Worm (Caenorhabditis elegans) whole organism, L1 larva: ENCODE measurements around the gene nhr-131.

Experiments
- ceh-8 ChIP-seq: fragments of 200-800 bp; sonication (Bioruptor generic); optimal IDR thresholded peaks from 2 replicates; lab custom pipeline; 2018; ENCODE audit warnings: mild to moderate bottlenecking, missing genetic modification characterization, moderate library complexity, missing compliant biosample characterization
- ces-1 ChIP-seq: fragments of 150-350 bp; optimal IDR thresholded peaks from 2 replicates; lab custom pipeline; 2014; ENCODE audit warnings: missing biosample characterization, missing genetic modification reagents, missing genetic modification characterization
- dpl-1 ChIP-seq, 3 experiments: fragments of 150-350 bp in 2 of 3; sonication (generic microtip) in 1 of 3; optimal IDR thresholded peaks; 2 replicates each; lab custom pipeline; 2014 to 2017; ENCODE audit warnings: missing biosample characterization in 3 of 3, missing genetic modification characterization in 3 of 3, missing genetic modification reagents in 3 of 3
- efl-1 ChIP-seq, 4 experiments: fragments of 150-350 bp; optimal IDR thresholded peaks in 3 of 4; peaks in 1 of 4; 1 replicate in 1 of 4; 2 replicates in 3 of 4; lab custom pipeline; 2014; ENCODE audit warnings: missing biosample characterization in 2 of 4, missing genetic modification characterization in 2 of 4, missing genetic modification reagents in 2 of 4
- elt-2 ChIP-seq: sonication (generic microtip); optimal IDR thresholded peaks from 2 replicates; lab custom pipeline; 2016; ENCODE audit warnings: missing genetic modification characterization, mild to moderate bottlenecking, inconsistent platforms, missing compliant biosample characterization, missing genetic modification reagents
- fkh-4 ChIP-seq: sonication (generic microtip); optimal IDR thresholded peaks from 2 replicates; lab custom pipeline; 2016; ENCODE audit warnings: missing compliant biosample characterization, missing genetic modification characterization, borderline replicate concordance
- fkh-8 ChIP-seq: sonication (generic microtip); optimal IDR thresholded peaks from 2 replicates; lab custom pipeline; 2016; ENCODE audit warnings: mild to moderate bottlenecking, missing genetic modification characterization, missing compliant biosample characterization
- fos-1 ChIP-seq: fragments of 150-350 bp; optimal IDR thresholded peaks from 2 replicates; lab custom pipeline; 2014; ENCODE audit warnings: missing biosample characterization, missing genetic modification characterization
- hlh-4 ChIP-seq: sonication (generic microtip); optimal IDR thresholded peaks from 2 replicates; lab custom pipeline; 2016; ENCODE audit warnings: mild to moderate bottlenecking, missing genetic modification characterization, missing compliant biosample characterization
- hpl-2 ChIP-seq: fragments of 150-350 bp; optimal IDR thresholded peaks from 2 replicates; lab custom pipeline; 2014; ENCODE audit warnings: missing biosample characterization, missing genetic modification reagents, missing genetic modification characterization
- jun-1 ChIP-seq: fragments of 150-350 bp; optimal IDR thresholded peaks from 2 replicates; lab custom pipeline; 2014; ENCODE audit warnings: missing biosample characterization, missing genetic modification reagents, missing genetic modification characterization
- lin-35 ChIP-seq, 2 experiments: fragments of 150-350 bp; optimal IDR thresholded peaks; 2 replicates each; lab custom pipeline; 2014; ENCODE audit warnings: missing biosample characterization in 2 of 2, missing genetic modification characterization in 2 of 2, missing genetic modification reagents in 2 of 2
- lir-3 ChIP-seq: sonication (generic microtip); optimal IDR thresholded peaks from 2 replicates; lab custom pipeline; 2016; ENCODE audit warnings: mild to moderate bottlenecking, missing genetic modification characterization, moderate library complexity, missing compliant biosample characterization; ENCODE audit not compliant: poor library complexity
- nhr-19 ChIP-seq: fragments of 200-800 bp; sonication (Bioruptor generic); conservative IDR thresholded peaks from 2 replicates; pipeline ENCODE4 v1.3.6; 2022; ENCODE audit warnings: missing genetic modification characterization, missing compliant biosample characterization
- nhr-20 ChIP-seq: sonication (generic microtip); optimal IDR thresholded peaks from 2 replicates; lab custom pipeline; 2016; ENCODE audit warnings: mild to moderate bottlenecking, missing genetic modification characterization, missing compliant biosample characterization
- nhr-28 ChIP-seq: fragments of 150-350 bp; optimal IDR thresholded peaks from 2 replicates; lab custom pipeline; 2014; ENCODE audit warnings: missing biosample characterization, missing genetic modification characterization
- nhr-47 ChIP-seq: sonication (generic microtip); optimal IDR thresholded peaks from 2 replicates; lab custom pipeline; 2016; ENCODE audit warnings: mild to moderate bottlenecking, missing genetic modification characterization, moderate library complexity, missing compliant biosample characterization
- nhr-77 ChIP-seq: fragments of 150-350 bp; optimal IDR thresholded peaks from 2 replicates; lab custom pipeline; 2014; ENCODE audit warnings: missing biosample characterization, missing genetic modification characterization
- nhr-84 ChIP-seq: sonication (generic microtip); optimal IDR thresholded peaks from 2 replicates; lab custom pipeline; 2017; ENCODE audit warnings: missing biosample characterization, missing genetic modification characterization
- nhr-85 ChIP-seq: sonication (generic microtip); peaks from one replicate; lab custom pipeline; 2016; ENCODE audit warnings: missing genetic modification characterization, inconsistent platforms, missing compliant biosample characterization
- pag-3 ChIP-seq: sonication (generic microtip); optimal IDR thresholded peaks from 2 replicates; lab custom pipeline; 2017; ENCODE audit warnings: missing genetic modification characterization, mild to moderate bottlenecking, missing compliant biosample characterization, antibody characterized with exemption, borderline replicate concordance; ENCODE audit not compliant: insufficient read depth
- rnt-1 ChIP-seq: sonication (generic microtip); optimal IDR thresholded peaks from 2 replicates; lab custom pipeline; 2016; ENCODE audit warnings: mild to moderate bottlenecking, missing genetic modification characterization, moderate library complexity, missing compliant biosample characterization
- snu-23 ChIP-seq: sonication (generic microtip); optimal IDR thresholded peaks from 2 replicates; lab custom pipeline; 2016; ENCODE audit warnings: missing genetic modification characterization, missing compliant biosample characterization
- sptf-1 ChIP-seq: fragments of 150-350 bp; optimal IDR thresholded peaks from 2 replicates; lab custom pipeline; 2014; ENCODE audit warnings: missing biosample characterization, missing genetic modification characterization
- sup-37 ChIP-seq: fragments of 200-800 bp; sonication (Bioruptor generic); optimal IDR thresholded peaks from 2 replicates; lab custom pipeline; 2018; ENCODE audit warnings: mild to moderate bottlenecking, missing genetic modification characterization, missing compliant biosample characterization
- swsn-7 ChIP-seq: sonication (generic microtip); optimal IDR thresholded peaks from 2 replicates; lab custom pipeline; 2016; ENCODE audit warnings: missing genetic modification characterization, missing compliant biosample characterization
- tbx-2 ChIP-seq: sonication (generic microtip); optimal IDR thresholded peaks from 2 replicates; lab custom pipeline; 2016; ENCODE audit warnings: missing genetic modification characterization, missing compliant biosample characterization
- tlp-1 ChIP-seq: fragments of 150-350 bp; optimal IDR thresholded peaks from 2 replicates; lab custom pipeline; 2014; ENCODE audit warnings: missing biosample characterization, missing genetic modification characterization
- unc-62 ChIP-seq: fragments of 150-350 bp; optimal IDR thresholded peaks from 2 replicates; lab custom pipeline; 2014; ENCODE audit warnings: missing biosample characterization, missing genetic modification reagents, missing genetic modification characterization
- unc-86 ChIP-seq: sonication (generic microtip); optimal IDR thresholded peaks from 2 replicates; lab custom pipeline; 2016; ENCODE audit warnings: missing genetic modification characterization, missing compliant biosample characterization
- zag-1 ChIP-seq: fragments of 150-350 bp; optimal IDR thresholded peaks from 2 replicates; lab custom pipeline; 2014; ENCODE audit warnings: missing biosample characterization, missing genetic modification characterization
- ztf-11 ChIP-seq, 2 experiments: sonication (generic microtip); optimal IDR thresholded peaks; 2 replicates each; lab custom pipeline; 2016 to 2017; ENCODE audit warnings: missing genetic modification characterization in 2 of 2, missing biosample characterization in 1 of 2, missing compliant biosample characterization in 1 of 2
- ztf-4 ChIP-seq: fragments of 150-350 bp; optimal IDR thresholded peaks from 2 replicates; lab custom pipeline; 2014; ENCODE audit warnings: missing biosample characterization, missing genetic modification characterization

Gene nhr-131

DNA sequence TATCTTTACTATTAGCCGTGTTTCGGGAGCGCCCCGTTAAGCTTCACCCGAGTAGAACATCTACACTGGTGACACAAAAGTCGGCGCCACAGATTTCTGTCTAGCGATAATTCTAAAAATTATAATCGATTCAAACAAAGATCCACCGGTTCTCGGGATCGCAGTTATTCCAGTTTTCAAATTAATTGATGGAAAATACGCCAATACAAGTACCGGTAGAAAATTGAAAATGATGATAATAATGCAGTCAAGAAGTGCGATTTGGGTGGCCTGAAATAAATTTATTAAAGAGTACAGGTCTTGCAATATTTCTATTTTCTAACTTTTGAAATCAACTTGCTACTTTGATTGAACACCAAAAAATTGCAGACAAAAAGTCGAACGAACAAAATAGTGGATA lies 26.7 kb upstream of the nhr-131 start:
- no peak for TF ChIP-seq ces-1 (GFP tag; lab: Kevin White, UChicago)
- no peak for TF ChIP-seq nhr-28 (tag; lab: Kevin White, UChicago)
- TF ChIP-seq efl-1 (optimal IDR thresholded peaks at IDR 0.05; lab: Kevin White, UChicago): no peak
- TF ChIP-seq efl-1 (GFP tag; optimal IDR thresholded peaks at IDR 0.05 in 1 of 2; lab: Kevin White, UChicago): peak in 1 of 2 experiments; percentile 85
- no peak for TF ChIP-seq zag-1 (tag; lab: Kevin White, UChicago)
- no peak for TF ChIP-seq fkh-4 (tag; lab: Kevin White, UChicago)
- TF ChIP-seq nhr-77: no peak
- TF ChIP-seq dpl-1 (GFP tag; optimal IDR thresholded peaks at IDR 0.05; lab: Kevin White, UChicago): no peak
- no peak for TF ChIP-seq snu-23 (GFP tag; lab: Kevin White, UChicago)

DNA sequence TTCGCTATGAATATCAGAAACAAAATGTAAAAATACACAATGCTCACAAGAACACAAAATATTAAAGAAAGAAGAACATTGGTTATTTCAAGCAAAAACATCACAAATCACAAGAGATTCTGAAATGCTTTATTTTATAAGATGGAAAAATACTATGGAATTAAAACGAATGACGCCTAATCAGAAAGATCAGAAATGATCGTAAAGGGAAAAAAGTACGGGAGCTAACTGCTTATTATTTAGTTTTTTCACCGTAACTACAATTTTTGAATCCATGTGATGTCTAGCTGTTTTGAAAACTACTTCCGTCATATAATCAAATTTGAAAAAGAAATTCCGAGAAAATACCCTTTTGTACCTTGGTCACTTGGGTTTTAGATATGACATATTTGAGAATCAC lies 25.7 kb upstream of the nhr-131 start, which contains the start of gene srbc-57:
Gene srbc-57, minus strand, starts transcription at position 101 of the 400 bp plus-strand sequence.
- peak; percentile 14 for TF ChIP-seq fkh-8 (tag; lab: Kevin White, UChicago)
- no peak for TF ChIP-seq nhr-85 (tag; lab: Kevin White, UChicago)
- TF ChIP-seq lir-3 (tag; lab: Kevin White, UChicago): no peak

- TF ChIP-seq nhr-19: no peak
- TF ChIP-seq, all 84 proteins: peak for 0
Observed at ce11 chrV:472589-472988, 21.6 kb upstream of the nhr-131 start, which contains the start of gene srt-31. TSS of gene srt-31 (plus strand) at chrV:472889.

DNA sequence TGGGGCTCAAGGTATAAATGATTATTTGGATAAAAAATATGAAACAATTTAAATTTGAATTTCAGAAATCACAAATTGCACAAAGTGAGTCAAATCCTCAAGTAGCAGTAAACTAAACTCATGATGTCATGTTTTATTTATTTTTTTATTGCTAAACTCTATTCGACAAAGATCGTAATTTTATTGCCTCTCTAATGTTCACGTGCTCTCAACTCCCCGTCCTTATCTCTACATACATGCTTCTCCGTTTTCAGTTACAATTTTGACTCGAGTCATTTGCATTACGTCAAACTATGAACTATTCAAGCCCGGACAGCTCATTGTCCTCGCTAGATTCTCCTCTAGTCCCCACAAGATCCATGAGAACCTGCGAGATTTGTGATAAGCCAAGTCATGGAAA lies 19.7 kb upstream of the nhr-131 start, which contains the start of gene nhr-99:
Gene nhr-99, plus strand, starts transcription at position 263 of the 400 bp plus-strand sequence.
- TF ChIP-seq fos-1 (no peak), unc-62 (GFP tag; lab: Kevin White, UChicago) (no peak), elt-2 (peak; percentile 62), nhr-20 (tag; lab: Kevin White, UChicago) (peak; percentile 40), hlh-4 (no peak), jun-1 (no peak), ztf-11 (tag; optimal IDR thresholded peaks at IDR 0.05; lab: Kevin White, UChicago) (no peak), nhr-84 (tag; lab: Kevin White, UChicago) (no peak), rnt-1 (tag; lab: Kevin White, UChicago) (no peak), nhr-47 (tag; lab: Kevin White, UChicago) (no peak), ceh-8 (GFP tag; lab: Kevin White, UChicago) (no peak), hpl-2 (GFP tag; lab: Kevin White, UChicago) (no peak), tlp-1 (tag; lab: Kevin White, UChicago) (no peak), pag-3 (tag; lab: Kevin White, UChicago) (no peak), sup-37 (no peak), dpl-1 (GFP tag; optimal IDR thresholded peaks at IDR 0.05; lab: Kevin White, UChicago) (no peak), lin-35 (GFP tag; optimal IDR thresholded peaks at IDR 0.05; lab: Kevin White, UChicago) (peak in 1 of 2 experiments; percentile 10), tbx-2 (tag; lab: Kevin White, UChicago) (no peak), nhr-85 (tag; lab: Kevin White, UChicago) (no peak)

ce11 chrV:477664-478212 lies 16.4 kb upstream of the nhr-131 start, which contains the start of gene nhr-55:
TSS of gene nhr-55 (plus strand) at chrV:478162.
- TF ChIP-seq fkh-8 (tag; lab: Kevin White, UChicago) (peak; percentile 5), swsn-7 (no peak), elt-2 (peak; percentile 14), ztf-4 (tag; lab: Kevin White, UChicago) (no peak), lin-35 (GFP tag; optimal IDR thresholded peaks at IDR 0.05; lab: Kevin White, UChicago) (peak in 1 of 2 experiments; percentile 1), snu-23 (GFP tag; lab: Kevin White, UChicago) (no peak), unc-86 (tag; lab: Kevin White, UChicago) (no peak), jun-1 (no peak), sup-37 (no peak), sptf-1 (tag; lab: Kevin White, UChicago) (no peak)
- TF ChIP-seq, all 84 proteins: peak for 3
